Worm (Caenorhabditis elegans): ENCODE results near the gene nhr-12.

DNA sequence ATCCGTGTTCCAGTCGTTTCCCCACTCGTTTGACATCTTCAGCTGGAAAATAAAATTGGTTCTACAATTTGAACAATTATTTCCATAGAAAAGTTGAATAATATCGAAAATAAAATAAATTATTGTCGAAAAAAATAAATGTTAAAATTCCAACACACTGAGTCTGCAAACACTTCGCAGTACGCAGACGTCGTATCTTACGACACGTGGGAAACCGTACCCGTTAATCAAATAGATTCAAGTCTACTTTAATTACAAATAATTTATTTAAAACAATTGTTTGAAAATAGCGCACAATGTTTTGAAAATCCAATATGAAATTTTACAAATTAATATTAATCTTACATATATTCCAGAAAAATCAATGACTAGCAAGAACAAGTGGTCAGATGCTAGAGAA is 29.0 kb downstream of the nhr-12 start, which contains the start of gene yif-1:
- TF ChIP-seq let-607 (tag; optimal IDR thresholded peaks at IDR 0.05): no peak
- no peak for TF ChIP-seq dox-1 (GFP tag; IDR thresholded peaks at IDR 0.05)
- no peak for TF ChIP-seq C06A6.2 (GFP tag; conservative IDR thresholded peaks at IDR 0.05)
- TF ChIP-seq snpc-1.1 (tag; optimal IDR thresholded peaks at IDR 0.05; ENCODE audit: insufficient read depth): no peak
- no peak for TF ChIP-seq F37B4.10 (GFP tag; IDR thresholded peaks at IDR 0.05)
- TF ChIP-seq F23B12.7 (tag; optimal IDR thresholded peaks at IDR 0.05; ENCODE audit: insufficient read depth): no peak
- no peak for TF ChIP-seq madf-10 (tag; optimal IDR thresholded peaks at IDR 0.05)
- TF ChIP-seq unc-62 (GFP tag; optimal IDR thresholded peaks at IDR 0.05): no peak
- TF ChIP-seq pha-4 (tag; optimal IDR thresholded peaks at IDR 0.05): no peak
- TF ChIP-seq dpl-1 (GFP tag; optimal IDR thresholded peaks at IDR 0.05): no peak
- no peak for TF ChIP-seq rpc-1 (optimal IDR thresholded peaks at IDR 0.05)
- TF ChIP-seq rpc-1 (tag; optimal IDR thresholded peaks at IDR 0.05): no peak

All from whole organism, young adult.